Worm (Caenorhabditis elegans) whole organism, midembryonic: Measurements from ENCODE around the gene pmp-4.

ENCODE experiments used
- T22C8.4 ChIP-seq: fragments of 200-800 bp; sonication (Bioruptor generic); IDR thresholded peaks from 2 replicates; pipeline ENCODE4 v1.3.6; 2022; ENCODE audit warnings: missing genetic modification characterization, missing compliant biosample characterization
- cog-1 ChIP-seq: sonication (generic microtip); optimal IDR thresholded peaks from 2 replicates; lab custom pipeline; 2016; ENCODE audit warnings: missing genetic modification characterization, missing compliant biosample characterization
- flt-1 ChIP-seq: fragments of 200-800 bp; sonication (Bioruptor generic); IDR thresholded peaks from 2 replicates; pipeline ENCODE4 v1.3.6; 2022; ENCODE audit warnings: missing genetic modification characterization, missing compliant biosample characterization
- klf-2 ChIP-seq: fragments of 200-800 bp; sonication (Bioruptor generic); conservative IDR thresholded peaks from 2 replicates; pipeline ENCODE4 v1.3.6; 2022; ENCODE audit warnings: missing genetic modification reagents, missing genetic modification characterization, missing compliant biosample characterization
- med-1 ChIP-seq: sonication (generic microtip); optimal IDR thresholded peaks from 2 replicates; lab custom pipeline; 2017; ENCODE audit warnings: missing genetic modification characterization, mild to moderate bottlenecking, missing compliant biosample characterization, antibody characterized with exemption, missing genetic modification reagents; ENCODE audit not compliant: insufficient read depth
- ref-1 ChIP-seq: fragments of 200-800 bp; sonication (Bioruptor generic); conservative IDR thresholded peaks from 2 replicates; pipeline ENCODE4 v1.3.6; 2022; ENCODE audit warnings: missing genetic modification reagents, missing genetic modification characterization, missing compliant biosample characterization
- ztf-23 ChIP-seq: fragments of 200-800 bp; sonication (Bioruptor generic); IDR thresholded peaks from 2 replicates; pipeline ENCODE4 v1.3.6; 2022; ENCODE audit warnings: missing genetic modification reagents, missing genetic modification characterization, missing compliant biosample characterization
- ztf-29 ChIP-seq: fragments of 200-800 bp; sonication (Bioruptor generic); IDR thresholded peaks from 2 replicates; pipeline ENCODE4 v1.3.6; 2022; ENCODE audit warnings: missing genetic modification reagents, missing genetic modification characterization, missing compliant biosample characterization

- TF ChIP-seq flt-1 (GFP tag; lab: Robert Waterston, UW) (no peak), cog-1 (no peak), ztf-29 (GFP tag; lab: Robert Waterston, UW) (no peak), klf-2 (GFP tag; lab: Robert Waterston, UW) (no peak), med-1 (GFP tag; lab: Kevin White, UChicago) (no peak), ref-1 (GFP tag; lab: Robert Waterston, UW) (no peak), T22C8.4 (no peak), ztf-23 (GFP tag; lab: Robert Waterston, UW) (no peak)
Measured at ce11 chrIV:17405530-17405929, at the start of gene pmp-4.
